Fruit fly (Drosophila melanogaster): Measurements from ENCODE around the gene vkg.
A peak's percentile ranks its signal among the peaks of the same experiment; 100 is the strongest.

dm6 chr2L:5063936-5064335 lies 35.9 kb upstream of the vkg start:
- peak; percentile 68 for TF ChIP-seq psq (GFP tag; optimal IDR thresholded peaks at IDR 0.05)
- no peak for TF ChIP-seq Mio (GFP tag; optimal IDR thresholded peaks at IDR 0.05)
- TF ChIP-seq HLH106 (tag; optimal IDR thresholded peaks at IDR 0.05): no peak
- TF ChIP-seq Dif (GFP tag; optimal IDR thresholded peaks at IDR 0.05; ENCODE audit: partially characterized antibody): no peak
- TF ChIP-seq lola (GFP tag; optimal IDR thresholded peaks at IDR 0.05): no peak
- no peak for TF ChIP-seq Dfd (GFP tag; optimal IDR thresholded peaks at IDR 0.05)
- TF ChIP-seq Jra (GFP tag; optimal IDR thresholded peaks at IDR 0.05): no peak
- TF ChIP-seq CG9705 (GFP tag; optimal IDR thresholded peaks at IDR 0.05): no peak
- TF ChIP-seq Abd-B (GFP tag; optimal IDR thresholded peaks at IDR 0.05): no peak
- no peak for TF ChIP-seq Sp1 (GFP tag; optimal IDR thresholded peaks at IDR 0.05)
- no peak for TF ChIP-seq Hr78 (GFP tag; optimal IDR thresholded peaks at IDR 0.05)
- no peak for TF ChIP-seq tai (GFP tag; optimal IDR thresholded peaks at IDR 0.05)
- no peak for TF ChIP-seq usp (GFP tag; optimal IDR thresholded peaks at IDR 0.05)
- TF ChIP-seq br (GFP tag; optimal IDR thresholded peaks at IDR 0.05): no peak

All from whole organism, wandering third instar larva.